Worm (Caenorhabditis elegans) whole organism, L1 larva: Measurements from ENCODE around the gene smg-9.

Experiments used
- C16A3.4 ChIP-seq: fragments of 150-350 bp; optimal IDR thresholded peaks from 2 replicates; lab custom pipeline; 2014; ENCODE audit warnings: missing biosample characterization, missing genetic modification characterization
- Y116A8C.19 ChIP-seq: sonication (generic microtip); optimal IDR thresholded peaks from 2 replicates; lab custom pipeline; 2016; ENCODE audit warnings: missing compliant biosample characterization, missing genetic modification characterization, borderline replicate concordance
- aha-1 ChIP-seq: fragments of 150-350 bp; optimal IDR thresholded peaks from 2 replicates; lab custom pipeline; 2014; ENCODE audit warnings: missing biosample characterization, missing genetic modification characterization
- ama-1 ChIP-seq: fragments of 150-350 bp; optimal IDR thresholded peaks from 2 replicates; lab custom pipeline; 2014
- ceh-63 ChIP-seq: fragments of 200-800 bp; sonication (Bioruptor generic); optimal IDR thresholded peaks from 2 replicates; lab custom pipeline; 2018; ENCODE audit warnings: mild to moderate bottlenecking, missing genetic modification characterization, missing compliant biosample characterization
- ceh-8 ChIP-seq: fragments of 200-800 bp; sonication (Bioruptor generic); optimal IDR thresholded peaks from 2 replicates; lab custom pipeline; 2018; ENCODE audit warnings: mild to moderate bottlenecking, missing genetic modification characterization, moderate library complexity, missing compliant biosample characterization
- ceh-82 ChIP-seq, 3 experiments: fragments of 150-350 bp in 1 of 3; sonication (generic microtip) in 2 of 3; optimal IDR thresholded peaks; 2 replicates each; lab custom pipeline; 2014 to 2017; ENCODE audit warnings: missing biosample characterization in 3 of 3, missing genetic modification characterization in 3 of 3
- ces-1 ChIP-seq: fragments of 150-350 bp; optimal IDR thresholded peaks from 2 replicates; lab custom pipeline; 2014; ENCODE audit warnings: missing biosample characterization, missing genetic modification reagents, missing genetic modification characterization
- efl-1 ChIP-seq, 4 experiments: fragments of 150-350 bp; optimal IDR thresholded peaks in 3 of 4; peaks in 1 of 4; 1 replicate in 1 of 4; 2 replicates in 3 of 4; lab custom pipeline; 2014; ENCODE audit warnings: missing biosample characterization in 2 of 4, missing genetic modification characterization in 2 of 4, missing genetic modification reagents in 2 of 4
- egl-27 ChIP-seq, 2 experiments: fragments of 150-350 bp in 1 of 2; sonication (generic microtip); optimal IDR thresholded peaks; 3 replicates each; lab custom pipeline; 2017 to 2018; ENCODE audit warnings: missing biosample characterization in 2 of 2, missing genetic modification characterization in 2 of 2, missing genetic modification reagents in 2 of 2
- elt-2 ChIP-seq: sonication (generic microtip); optimal IDR thresholded peaks from 2 replicates; lab custom pipeline; 2016; ENCODE audit warnings: missing genetic modification characterization, mild to moderate bottlenecking, inconsistent platforms, missing compliant biosample characterization, missing genetic modification reagents
- ets-5 ChIP-seq: fragments of 200-800 bp; sonication (Bioruptor generic); IDR thresholded peaks from 2 replicates; pipeline ENCODE4 v1.3.6; 2022; ENCODE audit warnings: missing genetic modification characterization, missing compliant biosample characterization
- fkh-4 ChIP-seq: sonication (generic microtip); optimal IDR thresholded peaks from 2 replicates; lab custom pipeline; 2016; ENCODE audit warnings: missing compliant biosample characterization, missing genetic modification characterization, borderline replicate concordance
- fos-1 ChIP-seq: fragments of 150-350 bp; optimal IDR thresholded peaks from 2 replicates; lab custom pipeline; 2014; ENCODE audit warnings: missing biosample characterization, missing genetic modification characterization
- grh-1 ChIP-seq: fragments of 200-800 bp; sonication (Bioruptor generic); IDR thresholded peaks from 2 replicates; pipeline ENCODE4 v1.3.6; 2022; ENCODE audit warnings: missing genetic modification reagents, missing genetic modification characterization, missing compliant biosample characterization
- hlh-4 ChIP-seq: sonication (generic microtip); optimal IDR thresholded peaks from 2 replicates; lab custom pipeline; 2016; ENCODE audit warnings: mild to moderate bottlenecking, missing genetic modification characterization, missing compliant biosample characterization
- isw-1 ChIP-seq: fragments of 200-800 bp; sonication (Bioruptor generic); IDR thresholded peaks from 2 replicates; pipeline ENCODE4 v1.3.6; 2022; ENCODE audit warnings: missing genetic modification characterization, missing compliant biosample characterization
- lin-13 ChIP-seq: fragments of 150-350 bp; optimal IDR thresholded peaks from 2 replicates; lab custom pipeline; 2014; ENCODE audit warnings: missing biosample characterization, missing genetic modification reagents, missing genetic modification characterization
- lin-39 ChIP-seq: fragments of 150-350 bp; optimal IDR thresholded peaks from 2 replicates; lab custom pipeline; 2014; ENCODE audit warnings: missing biosample characterization, missing genetic modification reagents, missing genetic modification characterization
- lsy-2 ChIP-seq, 2 experiments: fragments of 150-350 bp; optimal IDR thresholded peaks; 2 replicates each; lab custom pipeline; 2014; ENCODE audit warnings: missing biosample characterization in 2 of 2, missing genetic modification characterization in 2 of 2
- mep-1 ChIP-seq: fragments of 150-350 bp; optimal IDR thresholded peaks from 2 replicates; lab custom pipeline; 2014; ENCODE audit warnings: missing biosample characterization, missing genetic modification characterization
- nhr-11 ChIP-seq: fragments of 150-350 bp; optimal IDR thresholded peaks from 2 replicates; lab custom pipeline; 2014; ENCODE audit warnings: missing biosample characterization, missing genetic modification characterization
- nhr-12 ChIP-seq: sonication (generic microtip); optimal IDR thresholded peaks from 2 replicates; lab custom pipeline; 2017; ENCODE audit warnings: missing biosample characterization, missing genetic modification characterization
- nhr-19 ChIP-seq: fragments of 200-800 bp; sonication (Bioruptor generic); conservative IDR thresholded peaks from 2 replicates; pipeline ENCODE4 v1.3.6; 2022; ENCODE audit warnings: missing genetic modification characterization, missing compliant biosample characterization
- nhr-47 ChIP-seq: sonication (generic microtip); optimal IDR thresholded peaks from 2 replicates; lab custom pipeline; 2016; ENCODE audit warnings: mild to moderate bottlenecking, missing genetic modification characterization, moderate library complexity, missing compliant biosample characterization
- nhr-85 ChIP-seq: sonication (generic microtip); peaks from one replicate; lab custom pipeline; 2016; ENCODE audit warnings: missing genetic modification characterization, inconsistent platforms, missing compliant biosample characterization
- nhr-90 ChIP-seq: sonication (generic microtip); optimal IDR thresholded peaks from 2 replicates; lab custom pipeline; 2016; ENCODE audit warnings: mild to moderate bottlenecking, missing genetic modification characterization, missing compliant biosample characterization; ENCODE audit not compliant: poor library complexity
- rnt-1 ChIP-seq: sonication (generic microtip); optimal IDR thresholded peaks from 2 replicates; lab custom pipeline; 2016; ENCODE audit warnings: mild to moderate bottlenecking, missing genetic modification characterization, moderate library complexity, missing compliant biosample characterization
- skn-1 ChIP-seq: fragments of 150-350 bp; optimal IDR thresholded peaks from 2 replicates; lab custom pipeline; 2014; ENCODE audit warnings: missing biosample characterization, missing genetic modification characterization
- snpc-4 ChIP-seq: fragments of 150-350 bp; optimal IDR thresholded peaks from 2 replicates; lab custom pipeline; 2014; ENCODE audit warnings: missing biosample characterization, missing genetic modification characterization
- snu-23 ChIP-seq: sonication (generic microtip); optimal IDR thresholded peaks from 2 replicates; lab custom pipeline; 2016; ENCODE audit warnings: missing genetic modification characterization, missing compliant biosample characterization
- sptf-1 ChIP-seq: fragments of 150-350 bp; optimal IDR thresholded peaks from 2 replicates; lab custom pipeline; 2014; ENCODE audit warnings: missing biosample characterization, missing genetic modification characterization
- sup-37 ChIP-seq: fragments of 200-800 bp; sonication (Bioruptor generic); optimal IDR thresholded peaks from 2 replicates; lab custom pipeline; 2018; ENCODE audit warnings: mild to moderate bottlenecking, missing genetic modification characterization, missing compliant biosample characterization
- swsn-7 ChIP-seq: sonication (generic microtip); optimal IDR thresholded peaks from 2 replicates; lab custom pipeline; 2016; ENCODE audit warnings: missing genetic modification characterization, missing compliant biosample characterization
- unc-130 ChIP-seq: fragments of 150-350 bp; optimal IDR thresholded peaks from 2 replicates; lab custom pipeline; 2017; ENCODE audit warnings: missing biosample characterization, missing genetic modification characterization, inconsistent platforms
- unc-30 ChIP-seq: sonication (generic microtip); optimal IDR thresholded peaks from 2 replicates; lab custom pipeline; 2017; ENCODE audit warnings: missing biosample characterization, missing genetic modification characterization
- xbp-1 ChIP-seq: sonication (generic microtip); optimal IDR thresholded peaks from 2 replicates; lab custom pipeline; 2016; ENCODE audit warnings: missing genetic modification characterization, missing compliant biosample characterization
- zag-1 ChIP-seq: fragments of 150-350 bp; optimal IDR thresholded peaks from 2 replicates; lab custom pipeline; 2014; ENCODE audit warnings: missing biosample characterization, missing genetic modification characterization
- zip-4 ChIP-seq: fragments of 200-800 bp; sonication (Bioruptor generic); optimal IDR thresholded peaks from 2 replicates; lab custom pipeline; 2018; ENCODE audit warnings: mild to moderate bottlenecking, missing genetic modification characterization, moderate library complexity, missing compliant biosample characterization
- ztf-4 ChIP-seq: fragments of 150-350 bp; optimal IDR thresholded peaks from 2 replicates; lab custom pipeline; 2014; ENCODE audit warnings: missing biosample characterization, missing genetic modification characterization

The smg-9 gene

ce11 chrII:14779851-14780250, 27.2 kb upstream of the smg-9 start:
- TF ChIP-seq nhr-11 (tag; lab: Kevin White, UChicago) (no peak), efl-1 (optimal IDR thresholded peaks at IDR 0.05; lab: Kevin White, UChicago) (no peak), efl-1 (GFP tag; optimal IDR thresholded peaks at IDR 0.05 in 1 of 2; lab: Kevin White, UChicago) (peak in 1 of 2 experiments; percentile 64)

- TF ChIP-seq egl-27 (tag; optimal IDR thresholded peaks at IDR 0.05; lab: Kevin White, UChicago) (no peak), lin-13 (GFP tag; lab: Kevin White, UChicago) (no peak), nhr-85 (tag; lab: Kevin White, UChicago) (no peak), isw-1 (GFP tag; lab: Robert Waterston, UW) (no peak), xbp-1 (tag; lab: Kevin White, UChicago) (no peak), ztf-4 (tag; lab: Kevin White, UChicago) (no peak)
Observed at ce11 chrII:14778092-14778491, 25.4 kb upstream of the smg-9 start, which contains the start of gene Y54E2A.8. TSS of gene Y54E2A.8 (plus strand) at chrII:14778345.

ce11 chrII:14772956-14773788, 20.5 kb upstream of the smg-9 start, which contains the start of gene Y54E2A.7:
TSS of gene Y54E2A.7 (minus strand) at chrII:14773006.
- TF ChIP-seq hlh-4 (tag; lab: Kevin White, UChicago), result no peak
- TF ChIP-seq xbp-1 (tag; lab: Kevin White, UChicago), result no peak
- no peak for TF ChIP-seq C16A3.4 (tag; lab: Kevin White, UChicago)
- no peak for TF ChIP-seq sptf-1
- TF ChIP-seq swsn-7 (tag; lab: Kevin White, UChicago), result no peak
- TF ChIP-seq ceh-63 (GFP tag; lab: Kevin White, UChicago), result no peak
- TF ChIP-seq nhr-90 (tag; lab: Kevin White, UChicago), result no peak
- no peak for TF ChIP-seq unc-30 (tag; lab: Kevin White, UChicago)
- no peak for TF ChIP-seq rnt-1
- TF ChIP-seq skn-1 (tag; lab: Kevin White, UChicago), result no peak
- TF ChIP-seq mep-1 (tag; lab: Kevin White, UChicago), result no peak
- no peak for TF ChIP-seq nhr-12 (tag; lab: Kevin White, UChicago)
- no peak for TF ChIP-seq ztf-4 (tag; lab: Kevin White, UChicago)
- no peak for TF ChIP-seq elt-2
- no peak for TF ChIP-seq nhr-47 (tag; lab: Kevin White, UChicago)
- no peak for TF ChIP-seq sup-37 (GFP tag; lab: Kevin White, UChicago)

- no peak for TF ChIP-seq ceh-8
- TF ChIP-seq snu-23 (GFP tag; lab: Kevin White, UChicago), result no peak
- no peak for TF ChIP-seq egl-27 (tag; optimal IDR thresholded peaks at IDR 0.05; lab: Kevin White, UChicago)
Observed at ce11 chrII:14772113-14772512, 19.5 kb upstream of the smg-9 start.

ce11 chrII:14771096-14771495, 18.4 kb upstream of the smg-9 start:
- TF ChIP-seq aha-1, result no peak
- no peak for TF ChIP-seq hlh-4 (tag; lab: Kevin White, UChicago)
- TF ChIP-seq lsy-2 (tag; optimal IDR thresholded peaks at IDR 0.05; lab: Kevin White, UChicago), result no peak
- no peak for TF ChIP-seq snpc-4 (tag; lab: Kevin White, UChicago)
- no peak for TF ChIP-seq sup-37 (GFP tag; lab: Kevin White, UChicago)
- TF ChIP-seq grh-1, result no peak

- no peak for TF ChIP-seq unc-130 (tag; lab: Kevin White, UChicago)
- no peak for TF ChIP-seq ceh-8
- TF ChIP-seq fkh-4 (tag; lab: Kevin White, UChicago), result no peak
- no peak for TF ChIP-seq ces-1 (GFP tag; lab: Kevin White, UChicago)
- no peak for TF ChIP-seq ets-5 (GFP tag; lab: Robert Waterston, UW)
- no peak for TF ChIP-seq elt-2
- TF ChIP-seq nhr-19 (GFP tag; lab: Robert Waterston, UW), result no peak
- no peak for TF ChIP-seq fos-1
- no peak for TF ChIP-seq snu-23 (GFP tag; lab: Kevin White, UChicago)
- TF ChIP-seq zip-4 (GFP tag; lab: Kevin White, UChicago), result no peak
- no peak for TF ChIP-seq lin-39 (tag; lab: Kevin White, UChicago)
- no peak for TF ChIP-seq ama-1 (lab: Kevin White, UChicago)
- no peak for TF ChIP-seq Y116A8C.19 (tag; lab: Kevin White, UChicago)
- TF ChIP-seq ceh-82 (tag; optimal IDR thresholded peaks at IDR 0.05; lab: Kevin White, UChicago), result no peak
- no peak for TF ChIP-seq hlh-4 (tag; lab: Kevin White, UChicago)
- TF ChIP-seq zag-1 (tag; lab: Kevin White, UChicago), result no peak
- TF ChIP-seq nhr-11 (tag; lab: Kevin White, UChicago), result no peak
Observed at ce11 chrII:14768804-14769203, 16.2 kb upstream of the smg-9 start.
